Worm (Caenorhabditis elegans): Measurements from ENCODE around the gene F41H10.12.

DNA sequence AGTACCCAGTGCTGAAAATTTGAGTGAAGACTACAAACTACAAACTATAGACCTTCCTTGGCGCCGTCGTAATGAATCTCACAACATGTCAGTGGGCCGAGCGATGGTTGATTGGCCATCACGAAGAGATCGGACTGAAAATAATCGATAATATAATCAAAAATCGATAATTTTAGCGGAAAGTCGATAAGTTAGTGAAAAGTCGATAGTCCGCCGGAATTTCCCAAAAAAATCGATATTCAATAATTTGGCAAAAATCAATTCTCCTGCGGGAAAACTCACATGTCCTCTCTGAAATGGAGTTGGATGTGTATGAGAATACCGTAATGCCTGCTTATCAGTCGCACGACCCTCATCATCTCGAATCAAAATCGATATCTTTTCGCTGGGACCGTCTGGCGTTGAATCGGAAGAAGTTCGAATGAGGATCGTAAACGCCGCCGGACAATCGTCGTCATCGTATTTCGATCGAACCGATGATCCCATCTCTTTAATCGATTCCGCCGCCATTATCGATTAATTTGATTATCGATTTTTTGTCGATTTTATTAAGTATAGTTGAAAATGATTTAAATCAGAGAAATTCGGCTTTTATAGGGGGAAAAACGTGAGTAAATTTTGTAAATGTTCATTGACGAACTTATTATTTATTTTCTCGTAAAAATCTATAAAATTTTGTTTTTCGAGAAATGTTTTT is 26.7 kb downstream of the F41H10.12 start, which contains the start of gene ZK616.8:
- TF ChIP-seq rec-8 (tag; optimal IDR thresholded peaks at IDR 0.05) (no peak), cebp-2 (GFP tag; IDR thresholded peaks at IDR 0.05) (no peak), pha-4 (tag; optimal IDR thresholded peaks at IDR 0.05) (no peak), atf-7 (tag; optimal IDR thresholded peaks at IDR 0.05) (no peak), lsl-1 (GFP tag; optimal IDR thresholded peaks at IDR 0.05) (no peak), T26A5.8 (tag; optimal IDR thresholded peaks at IDR 0.05) (no peak), xnd-1 (tag; optimal IDR thresholded peaks at IDR 0.05) (no peak), F33H1.4 (GFP tag; IDR thresholded peaks at IDR 0.05) (no peak), dpl-1 (GFP tag; optimal IDR thresholded peaks at IDR 0.05) (no peak), akir-1 (GFP tag; optimal IDR thresholded peaks at IDR 0.05) (no peak), egrh-3 (GFP tag; IDR thresholded peaks at IDR 0.05) (no peak), efl-1 (GFP tag; optimal IDR thresholded peaks at IDR 0.05) (no peak), ztf-18 (tag; optimal IDR thresholded peaks at IDR 0.05) (no peak), cebp-1 (GFP tag; IDR thresholded peaks at IDR 0.05) (no peak), cebp-1 (tag; optimal IDR thresholded peaks at IDR 0.05) (no peak)

Measured in whole organism, young adult.